Worm (Caenorhabditis elegans): ENCODE measurements around the gene sru-17.

sru-17 gene

ce11 chrIV:12545393-12545792 is 39.9 kb downstream of the sru-17 start:
- no peak for TF ChIP-seq egl-13 (tag; optimal IDR thresholded peaks at IDR 0.05)
- peak; percentile 14 for TF ChIP-seq lin-14 (GFP tag; optimal IDR thresholded peaks at IDR 0.05)
- peak; percentile 37 for TF ChIP-seq blmp-1 (tag; optimal IDR thresholded peaks at IDR 0.05)
- TF ChIP-seq lsy-2 (tag; optimal IDR thresholded peaks at IDR 0.05) = peak in 1 of 2 experiments; percentile 35
- TF ChIP-seq ceh-82 (tag; optimal IDR thresholded peaks at IDR 0.05) = no peak
- peak; percentile 27 to 43 for TF ChIP-seq efl-1 (optimal IDR thresholded peaks at IDR 0.05)
- peak in 1 of 2 experiments; percentile 81 for TF ChIP-seq efl-1 (GFP tag; optimal IDR thresholded peaks at IDR 0.05 in 1 of 2)
- no peak for TF ChIP-seq sptf-1 (tag; optimal IDR thresholded peaks at IDR 0.05)
- TF ChIP-seq snu-23 (GFP tag; optimal IDR thresholded peaks at IDR 0.05) = peak; percentile 2
- TF ChIP-seq lin-15B (tag; optimal IDR thresholded peaks at IDR 0.05) = no peak

DNA sequence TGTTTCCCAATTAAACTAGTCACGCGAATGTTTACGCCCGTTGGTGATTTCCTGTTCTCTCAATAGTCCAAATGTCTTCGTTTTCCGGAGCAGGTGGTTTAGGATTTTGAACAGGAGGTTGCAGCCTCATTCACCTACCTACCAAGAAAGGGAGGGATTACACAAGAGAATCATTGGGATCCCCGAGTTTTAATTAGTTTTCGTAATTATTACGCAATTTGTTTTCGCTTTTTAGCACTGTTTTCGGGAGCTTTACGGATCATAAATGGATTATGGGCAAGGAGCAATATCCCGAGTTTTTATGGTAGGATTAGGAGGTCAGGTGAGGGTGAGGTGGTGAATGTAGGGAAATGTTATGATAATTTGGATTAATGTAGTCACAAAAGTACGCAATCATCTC is 40.4 kb downstream of the sru-17 start:
- TF ChIP-seq sptf-1 (tag; optimal IDR thresholded peaks at IDR 0.05) = no peak
- no peak for TF ChIP-seq xbp-1 (tag; optimal IDR thresholded peaks at IDR 0.05)
- no peak for TF ChIP-seq tbx-2 (tag; optimal IDR thresholded peaks at IDR 0.05)
- no peak for TF ChIP-seq zag-1 (tag; optimal IDR thresholded peaks at IDR 0.05)
- TF ChIP-seq lin-15B (tag; optimal IDR thresholded peaks at IDR 0.05) = no peak
- no peak for TF ChIP-seq lsy-2 (tag; optimal IDR thresholded peaks at IDR 0.05)
- no peak for TF ChIP-seq egl-27 (tag; optimal IDR thresholded peaks at IDR 0.05)
- TF ChIP-seq sox-4 (tag; optimal IDR thresholded peaks at IDR 0.05) = no peak
- TF ChIP-seq isw-1 (GFP tag; IDR thresholded peaks at IDR 0.05) = no peak
- no peak for TF ChIP-seq fos-1 (tag; optimal IDR thresholded peaks at IDR 0.05)
- no peak for TF ChIP-seq nhr-19 (GFP tag; conservative IDR thresholded peaks at IDR 0.05)
- TF ChIP-seq lin-13 (GFP tag; optimal IDR thresholded peaks at IDR 0.05) = no peak

DNA sequence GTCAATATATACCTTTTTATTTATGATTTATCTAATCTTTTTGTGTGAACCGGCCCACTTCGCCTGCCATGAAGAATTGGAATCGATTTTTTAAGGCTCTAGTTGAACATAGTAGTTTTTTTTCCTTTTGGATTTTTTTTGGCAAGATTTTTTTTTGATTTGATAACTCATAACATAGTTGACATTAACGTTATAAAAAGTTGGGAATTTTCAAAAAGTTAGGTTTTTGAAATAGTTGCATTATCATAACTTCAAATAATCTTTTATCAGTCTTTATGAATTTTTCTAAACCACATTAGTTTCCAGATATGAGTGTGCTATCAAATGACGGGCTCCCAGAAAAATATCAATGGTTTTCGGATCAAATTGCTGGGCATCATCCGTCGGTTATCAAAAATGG is 42.3 kb downstream of the sru-17 start, which contains the start of gene ipmk-1:
Gene ipmk-1, plus strand, starts transcription at position 301 of the 400 bp plus-strand sequence.
- TF ChIP-seq aha-1 (tag; optimal IDR thresholded peaks at IDR 0.05) (no peak), nhr-90 (tag; optimal IDR thresholded peaks at IDR 0.05; ENCODE audit: poor library complexity) (no peak), lin-15B (tag; optimal IDR thresholded peaks at IDR 0.05) (no peak), pax-3 (tag; optimal IDR thresholded peaks at IDR 0.05) (no peak), mab-9 (GFP tag; IDR thresholded peaks at IDR 0.05) (no peak), nhr-19 (GFP tag; conservative IDR thresholded peaks at IDR 0.05) (no peak), grh-1 (GFP tag; IDR thresholded peaks at IDR 0.05) (no peak), lin-13 (GFP tag; optimal IDR thresholded peaks at IDR 0.05) (no peak), hpl-2 (GFP tag; optimal IDR thresholded peaks at IDR 0.05) (no peak), lir-3 (tag; optimal IDR thresholded peaks at IDR 0.05; ENCODE audit: poor library complexity) (no peak)

DNA sequence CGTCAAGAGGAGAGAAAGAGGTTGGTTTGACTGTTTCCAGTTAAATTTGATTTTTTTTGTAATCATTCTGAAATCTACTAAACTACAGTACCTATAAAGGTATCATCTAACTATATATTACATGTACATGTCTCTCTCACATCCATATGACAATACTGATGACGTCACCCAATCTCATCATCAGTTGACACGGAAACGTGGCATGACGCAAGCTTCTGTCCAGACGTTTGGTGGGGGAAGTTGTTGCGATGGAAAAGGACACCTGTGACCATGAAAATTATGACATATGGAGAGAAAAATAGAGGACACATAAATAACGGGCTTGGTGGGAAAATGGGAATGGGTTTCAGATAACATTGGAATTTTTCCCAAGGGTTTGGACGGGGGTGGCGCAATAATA is 43.5 kb downstream of the sru-17 start:
- TF ChIP-seq ama-1 (optimal IDR thresholded peaks at IDR 0.05) (no peak), zip-4 (GFP tag; optimal IDR thresholded peaks at IDR 0.05) (no peak), skn-1 (tag; optimal IDR thresholded peaks at IDR 0.05) (no peak), sup-37 (GFP tag; optimal IDR thresholded peaks at IDR 0.05) (no peak), unc-130 (tag; optimal IDR thresholded peaks at IDR 0.05) (no peak)

- TF ChIP-seq elt-3 (tag; optimal IDR thresholded peaks at IDR 0.05) = no peak
- TF ChIP-seq vab-15 (tag; optimal IDR thresholded peaks at IDR 0.05) = no peak
- TF ChIP-seq lin-35 (GFP tag; optimal IDR thresholded peaks at IDR 0.05) = no peak
- TF ChIP-seq dsc-1 (tag; optimal IDR thresholded peaks at IDR 0.05) = no peak
- TF ChIP-seq ets-5 (GFP tag; IDR thresholded peaks at IDR 0.05) = no peak
- TF ChIP-seq mep-1 (tag; optimal IDR thresholded peaks at IDR 0.05) = no peak
These were observed 46.4 kb downstream of the sru-17 start for ce11 chrIV:12551944-12552343.

All from whole organism, L1 larva.